Worm (Caenorhabditis elegans) whole organism, L2 larva: ENCODE results near the gene inpp-4B.

Experiments used
- aly-2 ChIP-seq: fragments of 150-350 bp; optimal IDR thresholded peaks from 2 replicates; lab custom pipeline; 2014; ENCODE audit warnings: missing biosample characterization, missing genetic modification characterization
- ama-1 ChIP-seq: fragments of 150-350 bp; optimal IDR thresholded peaks from 2 replicates; lab custom pipeline; 2018; ENCODE audit warnings: inconsistent platforms
- nhr-10 ChIP-seq: sonication (generic microtip); optimal IDR thresholded peaks from 2 replicates; lab custom pipeline; 2017; ENCODE audit warnings: missing biosample characterization, missing genetic modification characterization
- nhr-11 ChIP-seq: fragments of 150-350 bp; optimal IDR thresholded peaks from 2 replicates; lab custom pipeline; 2014; ENCODE audit warnings: missing biosample characterization, missing genetic modification characterization
- nhr-77 ChIP-seq: fragments of 150-350 bp; optimal IDR thresholded peaks from 2 replicates; lab custom pipeline; 2014; ENCODE audit warnings: missing biosample characterization, missing genetic modification characterization
- sem-4 ChIP-seq: fragments of 150-350 bp; optimal IDR thresholded peaks from 2 replicates; lab custom pipeline; 2014; ENCODE audit warnings: missing biosample characterization, missing genetic modification reagents, missing genetic modification characterization
- zag-1 ChIP-seq: fragments of 150-350 bp; optimal IDR thresholded peaks from 2 replicates; lab custom pipeline; 2014; ENCODE audit warnings: missing biosample characterization, missing genetic modification characterization

DNA sequence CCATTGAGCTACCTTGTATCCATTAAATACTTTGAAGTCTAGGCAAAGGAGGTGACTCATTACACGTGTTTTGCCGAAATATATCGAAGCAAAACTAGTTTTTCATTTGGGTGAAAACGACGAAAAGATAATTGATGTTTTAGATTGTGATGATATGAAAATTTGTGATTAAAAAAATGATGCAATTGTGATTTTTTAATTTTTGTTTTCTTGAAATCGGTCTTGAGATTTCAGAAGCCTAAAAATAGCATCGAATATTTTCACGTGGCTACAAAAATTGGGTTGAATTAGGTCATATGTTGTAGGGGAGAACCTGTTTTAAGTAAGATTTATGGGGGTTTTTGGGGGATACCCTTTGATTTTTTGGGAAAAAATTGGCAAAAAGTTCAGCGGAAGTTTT, 23.9 kb upstream of the inpp-4B start:
- TF ChIP-seq sem-4 (no peak), ama-1 (lab: Kevin White, UChicago) (no peak), nhr-11 (tag; lab: Kevin White, UChicago) (no peak), nhr-77 (tag; lab: Kevin White, UChicago) (no peak), nhr-10 (tag; lab: Kevin White, UChicago) (no peak), aly-2 (tag; lab: Kevin White, UChicago) (no peak), zag-1 (tag; lab: Kevin White, UChicago) (no peak)
